Worm (Caenorhabditis elegans) whole organism, L4/young adult: ENCODE measurements around the gene asm-1.
"Not testable (repeated sequence)": the region's sequence is repeated elsewhere in the genome, so short reads cannot be mapped to it uniquely, and the experiment has no call there.

Source experiments
- W03F9.2 ChIP-seq: fragments of 150-350 bp; optimal IDR thresholded peaks from 2 replicates; lab custom pipeline; 2014; ENCODE audit warnings: missing biosample characterization, missing genetic modification characterization
- dao-5 ChIP-seq: sonication (generic microtip); optimal IDR thresholded peaks from 2 replicates; lab custom pipeline; 2016; ENCODE audit warnings: missing genotype, missing genetic modification characterization, moderate library complexity, missing compliant biosample characterization
- him-1 ChIP-seq: sonication (generic microtip); optimal IDR thresholded peaks from 2 replicates; lab custom pipeline; 2016; ENCODE audit warnings: missing genotype, missing genetic modification reagents, missing genetic modification characterization, missing compliant biosample characterization

The asm-1 gene

DNA sequence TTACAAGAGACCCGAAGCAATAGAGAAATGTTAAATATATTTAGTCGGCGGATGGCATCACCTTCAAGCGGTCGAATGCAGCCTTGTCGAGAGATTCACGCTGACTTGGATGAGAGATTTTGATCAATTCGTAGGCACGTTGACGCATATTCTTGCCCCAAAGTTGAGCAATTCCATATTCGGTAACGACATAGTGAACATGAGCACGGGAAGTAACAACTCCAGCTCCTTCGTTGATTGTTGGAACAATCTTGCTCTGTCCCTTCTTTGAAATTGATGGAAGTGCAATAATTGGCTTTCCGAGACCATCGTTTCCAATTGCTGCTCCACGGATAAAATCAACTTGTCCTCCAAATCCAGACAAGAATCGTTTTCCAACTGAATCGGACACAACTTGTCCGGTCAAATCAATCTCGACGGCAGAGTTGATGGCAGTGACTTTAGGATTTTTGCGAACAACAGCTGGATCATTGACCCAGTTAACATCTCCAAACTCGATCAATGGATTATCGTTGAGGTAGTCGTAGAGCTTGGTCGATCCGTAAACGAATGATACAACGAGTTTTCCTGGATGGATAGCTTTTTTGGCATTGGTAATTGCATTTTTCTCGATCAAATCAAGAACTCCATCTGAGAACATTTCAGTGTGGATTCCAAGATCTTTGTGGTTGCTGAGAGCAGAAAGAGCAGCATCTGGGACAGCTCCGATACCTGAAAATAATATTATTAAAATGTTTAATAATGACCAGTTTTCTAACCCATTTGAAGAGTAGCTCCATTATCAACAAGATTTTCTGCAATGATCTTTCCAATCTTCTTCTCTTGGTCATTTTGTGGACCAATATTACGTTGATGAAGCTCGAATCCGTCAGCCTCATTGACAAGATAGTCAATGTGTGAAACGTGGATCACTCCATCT lies 21.0 kb upstream of the asm-1 start:
- TF ChIP-seq W03F9.2 (tag; lab: Kevin White, UChicago) (no peak), him-1 (no peak), dao-5 (tag; lab: Kevin White, UChicago) (no peak)

DNA sequence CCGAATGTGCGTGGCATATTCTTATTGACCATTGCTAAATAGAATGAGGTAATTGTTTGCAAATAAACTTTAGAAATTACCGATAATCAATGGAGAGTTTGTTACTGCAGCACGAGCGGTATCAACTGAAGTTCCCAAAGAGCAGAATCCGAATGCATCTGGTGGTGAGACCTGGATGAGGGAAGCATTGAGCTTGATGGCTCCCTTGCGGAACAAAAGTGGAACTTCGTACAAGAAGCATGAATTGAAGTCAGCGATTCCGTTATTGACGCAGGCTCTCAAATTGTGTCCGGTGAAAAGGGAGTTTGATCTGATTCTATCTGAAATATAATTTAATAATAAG lies 20.3 kb upstream of the asm-1 start:
- TF ChIP-seq W03F9.2 (tag; lab: Kevin White, UChicago) (no peak), dao-5 (tag; lab: Kevin White, UChicago) (no peak), him-1 (no peak)

- TF ChIP-seq W03F9.2 (tag; lab: Kevin White, UChicago) (no peak), dao-5 (tag; lab: Kevin White, UChicago) (no peak), him-1 (no peak)
These were observed 19.8 kb upstream of the asm-1 start, which contains the start of gene acer-1 for ce11 chrII:6890095-6890494. TSS of gene acer-1 (minus strand) at chrII:6890400.

DNA sequence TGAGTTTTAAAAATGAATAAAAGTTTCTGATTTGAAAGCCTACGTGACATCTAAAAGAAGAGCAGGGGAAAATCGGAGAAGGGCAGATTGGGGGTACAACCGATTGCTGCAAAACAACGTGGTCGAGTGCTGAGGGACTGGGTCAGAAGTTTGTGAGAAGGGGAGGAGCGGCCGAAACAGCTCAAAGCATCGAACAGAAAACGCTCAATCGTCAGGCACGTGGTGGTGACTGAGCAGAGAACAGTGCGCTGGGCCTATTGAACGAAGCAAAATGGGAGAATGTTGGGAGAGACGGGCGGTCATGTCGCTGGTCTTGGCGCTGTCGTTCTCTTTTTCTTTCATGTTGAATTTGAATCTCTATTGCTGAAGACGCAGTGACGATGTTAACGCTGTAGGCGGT lies 18.7 kb upstream of the asm-1 start:
- no peak for TF ChIP-seq W03F9.2 (tag; lab: Kevin White, UChicago)
- TF ChIP-seq him-1, result no peak
- TF ChIP-seq dao-5 (tag; lab: Kevin White, UChicago), result no peak

DNA sequence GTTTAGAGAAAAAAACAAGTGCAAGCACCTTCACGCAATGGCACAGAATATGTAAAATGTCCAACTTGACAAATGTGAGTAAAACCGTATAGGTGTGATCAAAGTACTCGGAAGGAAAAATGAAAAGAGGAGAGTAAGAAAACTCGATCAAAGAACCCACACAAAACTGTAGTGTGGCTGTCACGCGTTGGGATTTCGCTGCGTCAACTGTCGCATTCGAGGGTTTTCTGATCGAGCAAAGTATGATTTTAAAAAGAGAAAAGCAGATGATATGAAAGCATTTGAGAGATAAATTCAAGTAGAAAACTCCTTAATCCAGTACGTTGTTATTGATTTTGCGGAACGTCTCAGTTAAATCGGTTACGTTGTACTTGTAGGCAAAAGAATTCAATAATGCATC lies 18.0 kb upstream of the asm-1 start:
- no peak for TF ChIP-seq him-1

ce11 chrII:6893589-6894245 lies 16.2 kb upstream of the asm-1 start, which contains the start of gene adal-1:
TSS of gene adal-1 (minus strand) at chrII:6893639.
- no peak for TF ChIP-seq W03F9.2 (tag; lab: Kevin White, UChicago)
- TF ChIP-seq dao-5 (tag; lab: Kevin White, UChicago), result no peak
- no peak for TF ChIP-seq him-1

ce11 chrII:6897507-6897906 lies 12.4 kb upstream of the asm-1 start, which contains the start of gene C44B7.11:
TSS of gene C44B7.11 (minus strand) at chrII:6897540.
- TF ChIP-seq W03F9.2 (tag; lab: Kevin White, UChicago), result no peak
- no peak for TF ChIP-seq him-1
- TF ChIP-seq dao-5 (tag; lab: Kevin White, UChicago), result no peak

ce11 chrII:6898017-6898779 lies 11.7 kb upstream of the asm-1 start, which contains the start of gene hrpl-1:
TSS of gene hrpl-1 (plus strand) at chrII:6898729.
- TF ChIP-seq him-1, result no peak
- no peak for TF ChIP-seq dao-5 (tag; lab: Kevin White, UChicago)
- no peak for TF ChIP-seq W03F9.2 (tag; lab: Kevin White, UChicago)

DNA sequence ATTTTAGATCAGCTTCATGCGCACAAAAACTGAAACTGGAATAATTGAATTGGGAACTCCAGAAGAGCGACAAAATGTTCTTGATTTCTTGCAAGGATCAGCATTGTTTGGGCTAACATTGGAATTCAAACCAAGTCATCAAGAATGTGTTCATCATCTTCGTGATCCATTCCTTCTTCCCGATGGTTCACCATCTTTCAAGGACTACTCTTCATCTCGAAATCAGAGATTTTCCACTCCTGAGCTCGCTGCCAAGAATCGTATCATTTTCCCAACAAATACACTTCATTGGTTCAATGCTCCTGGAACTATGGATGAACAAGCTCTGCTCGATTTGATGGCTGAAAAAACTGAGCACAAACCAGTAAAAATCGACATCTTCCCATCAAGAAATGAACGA lies 9.2 kb upstream of the asm-1 start:
- TF ChIP-seq W03F9.2 (tag; lab: Kevin White, UChicago) (no peak), him-1 (no peak), dao-5 (tag; lab: Kevin White, UChicago) (no peak)

DNA sequence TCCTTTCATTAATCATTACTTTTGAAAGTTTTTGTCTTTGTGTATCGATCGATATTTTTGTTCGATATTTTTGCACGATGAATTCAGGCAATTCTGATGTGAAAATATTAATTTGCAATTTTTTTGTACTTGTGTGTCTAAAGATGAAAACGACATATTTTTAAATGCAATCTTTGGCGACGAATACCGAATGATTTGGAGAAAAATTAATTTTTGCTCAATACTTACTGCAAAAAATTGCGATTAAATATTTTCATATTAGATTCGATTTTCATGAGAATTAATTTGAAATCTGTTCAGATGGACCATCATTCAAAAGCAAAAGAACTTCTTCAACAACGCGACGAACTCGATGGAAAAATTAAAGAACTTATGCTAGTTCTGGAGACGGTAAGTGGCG lies 8.1 kb upstream of the asm-1 start, which contains the start of gene psmd-9:
psmd-9 (plus strand) TSS at position 301 of the 400 bp plus-strand sequence.
- TF ChIP-seq dao-5 (tag; lab: Kevin White, UChicago) (no peak), him-1 (no peak), W03F9.2 (tag; lab: Kevin White, UChicago) (no peak)

ce11 chrII:6907657-6908056 lies 2.2 kb upstream of the asm-1 start, which contains the start of gene B0252.3:
TSS of gene B0252.3 (minus strand) at chrII:6907757.
- not testable (repeated sequence) for TF ChIP-seq dao-5 (tag; lab: Kevin White, UChicago); him-1; W03F9.2 (tag; lab: Kevin White, UChicago)

DNA sequence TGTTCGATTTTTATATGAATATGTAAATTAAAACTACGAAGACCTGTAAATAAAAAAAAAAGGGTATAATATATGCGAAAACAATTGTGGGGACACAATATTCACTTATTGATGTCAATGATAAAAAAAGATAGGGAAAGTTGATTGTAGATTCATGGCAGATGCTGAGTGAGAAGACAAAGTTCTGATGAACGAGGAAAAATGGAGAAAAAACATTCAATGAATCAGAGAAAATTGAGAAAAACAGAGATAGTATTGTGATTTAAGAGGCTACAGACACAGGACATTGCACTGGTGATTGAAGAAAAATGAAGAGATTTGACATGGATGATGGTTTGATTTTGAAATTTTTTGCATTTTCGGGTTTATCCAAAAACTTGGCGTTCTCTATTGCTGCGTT lies 1.2 kb upstream of the asm-1 start:
- TF ChIP-seq him-1 (no peak), W03F9.2 (tag; lab: Kevin White, UChicago) (no peak), dao-5 (tag; lab: Kevin White, UChicago) (no peak)

DNA sequence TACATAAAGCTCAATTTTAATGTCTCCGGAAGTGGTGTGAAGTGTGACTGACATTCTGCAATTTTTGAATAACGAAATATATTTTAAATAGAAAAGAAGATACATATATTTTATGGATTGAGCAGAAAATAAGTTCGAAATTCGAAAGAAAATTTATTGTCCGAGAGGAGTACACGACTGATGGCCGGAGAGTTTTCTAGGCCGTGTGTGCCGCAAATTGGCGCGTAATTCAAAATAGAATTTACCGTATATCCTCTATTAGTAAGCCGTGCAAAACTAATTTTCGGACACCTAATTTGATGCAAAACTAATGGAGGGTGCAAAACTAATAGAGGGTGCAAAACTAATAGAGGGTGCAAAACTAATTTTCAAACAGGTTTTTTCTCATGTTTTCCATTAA lies 3.4 kb downstream of the asm-1 start, which contains the start of gene cyn-10:
cyn-10 (minus strand) TSS at position 57 of the 400 bp plus-strand sequence.
- TF ChIP-seq him-1 (peak; percentile 42), W03F9.2 (tag; lab: Kevin White, UChicago) (peak; percentile 15), dao-5 (tag; lab: Kevin White, UChicago) (no peak)
